In the genomic region with DNA sequence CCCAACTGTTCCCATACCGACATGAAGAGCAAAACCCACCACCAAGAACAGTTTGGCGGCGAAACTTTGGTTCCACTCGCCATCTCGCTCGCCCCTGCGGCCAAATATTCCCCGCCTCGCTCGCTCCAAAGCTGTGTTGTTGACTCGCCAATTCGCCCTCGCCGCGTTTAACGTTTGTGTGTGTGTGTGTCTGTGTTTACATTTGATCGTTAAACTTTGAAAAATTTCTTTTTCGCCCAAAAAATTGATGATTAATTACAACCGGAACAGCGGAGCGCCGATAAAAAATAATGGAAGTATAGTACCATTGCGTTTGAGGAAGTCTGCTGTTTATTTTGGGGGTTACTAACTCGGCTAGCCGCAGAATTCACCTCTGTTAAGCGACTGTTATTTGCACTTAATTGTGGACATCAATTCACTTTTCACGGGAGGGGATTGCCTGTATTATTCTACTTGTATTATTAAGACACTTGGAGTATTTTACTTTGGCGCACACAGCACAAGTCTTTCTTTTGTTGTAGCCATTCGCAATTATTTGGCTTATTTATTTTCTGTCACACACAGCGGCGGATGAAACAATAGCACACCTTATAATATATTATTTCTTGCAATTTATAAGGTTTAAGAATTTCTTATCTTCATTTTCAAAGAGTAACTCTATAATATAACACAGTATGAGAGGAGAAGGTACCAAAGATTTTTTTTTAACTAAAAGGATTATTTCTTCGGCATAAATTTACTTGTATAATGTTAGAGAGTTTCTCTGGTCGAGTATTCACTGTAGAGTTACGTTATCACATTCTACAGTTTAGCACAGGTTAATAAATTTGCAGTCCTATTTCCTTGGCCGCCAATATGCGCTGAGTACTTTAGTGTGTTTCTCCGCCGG, we compare ENCODE assay signal across 5 fruit fly cellular contexts.
TF ChIP-seq lines count a peak whose summit lies in the region.

No protein-coding gene starts in this region.

TF ChIP-seq in whole organism, adult, 20 proteins besides CTCF, POLR2A, EP300 and RAD21 (continued from another document):
- TF ChIP-seq Hr96 (GFP tag; optimal IDR thresholded peaks at IDR 0.05; lab: Kevin White, UChicago) (peak; percentile 34), pad (GFP tag; optimal IDR thresholded peaks at IDR 0.05; lab: Kevin White, UChicago) (peak; percentile 100), CG33017 (tag; optimal IDR thresholded peaks at IDR 0.05; lab: Kevin White, UChicago) (peak; percentile 72), cic (GFP tag; optimal IDR thresholded peaks at IDR 0.05; lab: Kevin White, UChicago) (peak; percentile 40)

TF ChIP-seq in whole organism, embryonic, 481 proteins besides CTCF, POLR2A, EP300 and RAD21 (continued from another document and continues in another):
- TF ChIP-seq CG13424 (tag; optimal IDR thresholded peaks at IDR 0.05; lab: Kevin White, UChicago) (peak; percentile 78), sug (tag; optimal IDR thresholded peaks at IDR 0.05; lab: Kevin White, UChicago) (peak; percentile 51), bowl (GFP tag; IDR thresholded peaks at IDR 0.05; lab: Robert Waterston, UW) (no peak), CrebB (tag; optimal IDR thresholded peaks at IDR 0.05; lab: Kevin White, UChicago) (peak; percentile 85), CG1832 (GFP tag; optimal IDR thresholded peaks at IDR 0.05; lab: Kevin White, UChicago) (peak; percentile 95), CG5953 (GFP tag; IDR thresholded peaks at IDR 0.05; lab: Robert Waterston, UW) (no peak), yki (optimal IDR thresholded peaks at IDR 0.05; lab: Kevin White, UChicago) (no peak), H2.0 (GFP tag; IDR thresholded peaks at IDR 0.05; lab: Robert Waterston, UW) (no peak), Dll (GFP tag; IDR thresholded peaks at IDR 0.05; lab: Robert Waterston, UW; ENCODE audit: partially characterized antibody) (no peak), hth (optimal IDR thresholded peaks at IDR 0.05; lab: Kevin White, UChicago) (no peak), vvl (GFP tag; IDR thresholded peaks at IDR 0.05; lab: Robert Waterston, UW) (no peak), CG6791 (GFP tag; IDR thresholded peaks at IDR 0.05; lab: Robert Waterston, UW; ENCODE audit: partially characterized antibody) (no peak), CG12744 (GFP tag; optimal IDR thresholded peaks at IDR 0.05; lab: Kevin White, UChicago) (peak; percentile 54), CG2678 (tag; optimal IDR thresholded peaks at IDR 0.05; lab: Kevin White, UChicago) (peak; percentile 92), CG15011 (GFP tag; optimal IDR thresholded peaks at IDR 0.05; lab: Kevin White, UChicago) (peak; percentile 74), Doc2 (GFP tag; IDR thresholded peaks at IDR 0.05; lab: Robert Waterston, UW) (no peak), CG11456 (GFP tag; IDR thresholded peaks at IDR 0.05; lab: Robert Waterston, UW) (no peak), Lhr (GFP tag; optimal IDR thresholded peaks at IDR 0.05; lab: Kevin White, UChicago) (no peak), Med (GFP tag; lab: Kevin White, UChicago) (peak; percentile 93), bcd (GFP tag; optimal IDR thresholded peaks at IDR 0.05; lab: Kevin White, UChicago) (peak; percentile 82), Hr78 (GFP tag; optimal IDR thresholded peaks at IDR 0.05; lab: Kevin White, UChicago) (peak in 1 of 2 experiments; percentile 13), jumu (GFP tag; optimal IDR thresholded peaks at IDR 0.05; lab: Kevin White, UChicago) (peak; percentile 64), cad (GFP tag; optimal IDR thresholded peaks at IDR 0.05; lab: Kevin White, UChicago) (no peak), CG10366 (GFP tag; IDR thresholded peaks at IDR 0.05; lab: Robert Waterston, UW) (no peak), grau (tag; optimal IDR thresholded peaks at IDR 0.05; lab: Kevin White, UChicago) (peak; percentile 93), ewg (GFP tag; optimal IDR thresholded peaks at IDR 0.05; lab: Kevin White, UChicago) (peak; percentile 40), sr (GFP tag; IDR thresholded peaks at IDR 0.05; lab: Robert Waterston, UW) (no peak), tll (GFP tag; optimal IDR thresholded peaks at IDR 0.05; lab: Kevin White, UChicago) (no peak), CG4617 (GFP tag; optimal IDR thresholded peaks at IDR 0.05; lab: Kevin White, UChicago; ENCODE audit: borderline replicate concordance) (peak; percentile 25), dysf (GFP tag; IDR thresholded peaks at IDR 0.05; lab: Robert Waterston, UW) (no peak)

TF ChIP-seq in whole organism, prepupa, 60 proteins besides CTCF, POLR2A, EP300 and RAD21 (continued from another document and continues in another):
- peak; percentile 87 for TF ChIP-seq lz (GFP tag; optimal IDR thresholded peaks at IDR 0.05; lab: Kevin White, UChicago)
- TF ChIP-seq fd85E (GFP tag; optimal IDR thresholded peaks at IDR 0.05; lab: Kevin White, UChicago): peak; percentile 12
- TF ChIP-seq Ets21C (GFP tag; optimal IDR thresholded peaks at IDR 0.05; lab: Kevin White, UChicago): peak; percentile 72
- TF ChIP-seq CG11762 (GFP tag; optimal IDR thresholded peaks at IDR 0.05; lab: Kevin White, UChicago; ENCODE audit: insufficient read depth): peak; percentile 78
- no peak for TF ChIP-seq Gug (GFP tag; IDR thresholded peaks at IDR 0.05; lab: Robert Waterston, UW)
- TF ChIP-seq net (GFP tag; optimal IDR thresholded peaks at IDR 0.05; lab: Kevin White, UChicago): peak; percentile 81
- TF ChIP-seq svp (GFP tag; lab: Kevin White, UChicago): peak; percentile 90
- TF ChIP-seq Eip93F (GFP tag; optimal IDR thresholded peaks at IDR 0.05; lab: Kevin White, UChicago): peak; percentile 76
- TF ChIP-seq esn (GFP tag; optimal IDR thresholded peaks at IDR 0.05; lab: Kevin White, UChicago): peak; percentile 91
- peak; percentile 100 for TF ChIP-seq fkh (GFP tag; optimal IDR thresholded peaks at IDR 0.05; lab: Kevin White, UChicago)
- peak; percentile 72 for TF ChIP-seq CG3032 (tag; optimal IDR thresholded peaks at IDR 0.05; lab: Kevin White, UChicago)
- TF ChIP-seq CG8319 (GFP tag; optimal IDR thresholded peaks at IDR 0.05; lab: Kevin White, UChicago): peak; percentile 61
- TF ChIP-seq Blimp-1 (GFP tag; optimal IDR thresholded peaks at IDR 0.05; lab: Kevin White, UChicago): peak; percentile 97
- peak; percentile 81 for TF ChIP-seq CG3919 (GFP tag; optimal IDR thresholded peaks at IDR 0.05; lab: Kevin White, UChicago)
- TF ChIP-seq CG16779 (tag; optimal IDR thresholded peaks at IDR 0.05; lab: Kevin White, UChicago): no peak
- TF ChIP-seq Sox102F (GFP tag; optimal IDR thresholded peaks at IDR 0.05; lab: Kevin White, UChicago): peak; percentile 78
- peak; percentile 72 for TF ChIP-seq CG11902 (GFP tag; optimal IDR thresholded peaks at IDR 0.05; lab: Kevin White, UChicago)
- peak; percentile 89 for TF ChIP-seq CG31627 (GFP tag; optimal IDR thresholded peaks at IDR 0.05; lab: Kevin White, UChicago)
- peak; percentile 74 for TF ChIP-seq CG4318 (GFP tag; optimal IDR thresholded peaks at IDR 0.05; lab: Kevin White, UChicago)
- TF ChIP-seq cyc (GFP tag; optimal IDR thresholded peaks at IDR 0.05; lab: Kevin White, UChicago): peak; percentile 82
- TF ChIP-seq CG10669 (GFP tag; optimal IDR thresholded peaks at IDR 0.05; lab: Kevin White, UChicago): peak; percentile 53
- TF ChIP-seq CG8119 (GFP tag; IDR thresholded peaks at IDR 0.05; lab: Robert Waterston, UW): no peak
- TF ChIP-seq CG11294 (GFP tag; IDR thresholded peaks at IDR 0.05; lab: Robert Waterston, UW): no peak
- peak; percentile 62 for TF ChIP-seq fd59A (GFP tag; optimal IDR thresholded peaks at IDR 0.05; lab: Kevin White, UChicago)
- peak; percentile 70 for TF ChIP-seq CG6792 (GFP tag; optimal IDR thresholded peaks at IDR 0.05; lab: Kevin White, UChicago)
- peak; percentile 23 for TF ChIP-seq CG1621 (tag; optimal IDR thresholded peaks at IDR 0.05; lab: Kevin White, UChicago)
- no peak for TF ChIP-seq ss (GFP tag; optimal IDR thresholded peaks at IDR 0.05; lab: Kevin White, UChicago)
- no peak for TF ChIP-seq CG9139 (GFP tag; optimal IDR thresholded peaks at IDR 0.05; lab: Kevin White, UChicago)
- peak; percentile 84 for TF ChIP-seq Smox (GFP tag; optimal IDR thresholded peaks at IDR 0.05; lab: Kevin White, UChicago)
- TF ChIP-seq CG10631 (GFP tag; optimal IDR thresholded peaks at IDR 0.05; lab: Kevin White, UChicago): peak; percentile 81

TF ChIP-seq in whole organism, pupa, 21 proteins besides CTCF, POLR2A, EP300 and RAD21 (continued from another document):
- TF ChIP-seq EcR (GFP tag; optimal IDR thresholded peaks at IDR 0.05; lab: Kevin White, UChicago) (peak; percentile 55), D1 (tag; optimal IDR thresholded peaks at IDR 0.05; lab: Kevin White, UChicago) (peak; percentile 39)

TF ChIP-seq in whole organism, wandering third instar larva, 38 proteins besides CTCF, POLR2A, EP300 and RAD21 (continued from another document):
- TF ChIP-seq sv (GFP tag; optimal IDR thresholded peaks at IDR 0.05; lab: Kevin White, UChicago) (peak; percentile 73), brk (GFP tag; optimal IDR thresholded peaks at IDR 0.05; lab: Kevin White, UChicago) (peak; percentile 22), CG32264 (GFP tag; optimal IDR thresholded peaks at IDR 0.05; lab: Kevin White, UChicago) (peak; percentile 66), Dfd (GFP tag; optimal IDR thresholded peaks at IDR 0.05; lab: Kevin White, UChicago) (no peak), CrebA (GFP tag; optimal IDR thresholded peaks at IDR 0.05; lab: Kevin White, UChicago; ENCODE audit: borderline replicate concordance) (no peak), dl (GFP tag; optimal IDR thresholded peaks at IDR 0.05; lab: Kevin White, UChicago; ENCODE audit: insufficient read depth in 1 of 2, partially characterized antibody in 2 of 2) (no peak), br (GFP tag; optimal IDR thresholded peaks at IDR 0.05; lab: Kevin White, UChicago) (peak; percentile 82), Vsx2 (GFP tag; optimal IDR thresholded peaks at IDR 0.05; lab: Kevin White, UChicago; ENCODE audit: partially characterized antibody) (no peak), Dif (GFP tag; optimal IDR thresholded peaks at IDR 0.05; lab: Kevin White, UChicago; ENCODE audit: partially characterized antibody) (no peak), usp (GFP tag; optimal IDR thresholded peaks at IDR 0.05; lab: Kevin White, UChicago) (no peak), rgr (GFP tag; optimal IDR thresholded peaks at IDR 0.05; lab: Kevin White, UChicago) (peak; percentile 82), foxo (GFP tag; optimal IDR thresholded peaks at IDR 0.05; lab: Kevin White, UChicago) (peak; percentile 67 to 87), Myc (optimal IDR thresholded peaks at IDR 0.05; lab: Kevin White, UChicago) (peak; percentile 94), Mio (GFP tag; optimal IDR thresholded peaks at IDR 0.05; lab: Kevin White, UChicago) (no peak), tai (GFP tag; optimal IDR thresholded peaks at IDR 0.05; lab: Kevin White, UChicago) (peak; percentile 68), CG9705 (GFP tag; optimal IDR thresholded peaks at IDR 0.05; lab: Kevin White, UChicago) (peak; percentile 15), jim (GFP tag; optimal IDR thresholded peaks at IDR 0.05; lab: Kevin White, UChicago) (no peak), Sp1 (GFP tag; optimal IDR thresholded peaks at IDR 0.05; lab: Kevin White, UChicago) (peak; percentile 80), dsf (GFP tag; optimal IDR thresholded peaks at IDR 0.05; lab: Kevin White, UChicago; ENCODE audit: borderline replicate concordance) (peak; percentile 6)
